Worm (Caenorhabditis elegans) whole organism, mixed stage, embryonic: ENCODE data around the gene F08G2.5.

Experiments
- M03D4.4 ChIP-seq: sonication (generic microtip); optimal IDR thresholded peaks from 2 replicates; lab custom pipeline; 2017; ENCODE audit warnings: mild to moderate bottlenecking, missing genetic modification characterization, missing compliant biosample characterization
- blmp-1 ChIP-seq: fragments of 150-350 bp; optimal IDR thresholded peaks from 2 replicates; lab custom pipeline; 2014; ENCODE audit warnings: missing biosample characterization, missing genetic modification characterization
- ceh-39 ChIP-seq: fragments of 150-350 bp; optimal IDR thresholded peaks from 2 replicates; lab custom pipeline; 2014; ENCODE audit warnings: missing biosample characterization, missing genetic modification characterization
- elt-1 ChIP-seq: sonication (generic microtip); optimal IDR thresholded peaks from 2 replicates; lab custom pipeline; 2017; ENCODE audit warnings: missing genetic modification characterization, mild to moderate bottlenecking, missing compliant biosample characterization, antibody characterized with exemption, moderate library complexity, borderline replicate concordance; ENCODE audit not compliant: insufficient read depth
- lsy-2 ChIP-seq: fragments of 150-350 bp; optimal IDR thresholded peaks from 2 replicates; lab custom pipeline; 2014; ENCODE audit warnings: missing biosample characterization, missing genetic modification characterization
- mep-1 ChIP-seq: fragments of 150-350 bp; optimal IDR thresholded peaks from 2 replicates; lab custom pipeline; 2017; ENCODE audit warnings: missing biosample characterization, missing genetic modification reagents, missing genetic modification characterization, inconsistent platforms
- nhr-12 ChIP-seq: fragments of 150-350 bp; optimal IDR thresholded peaks from 2 replicates; lab custom pipeline; 2014; ENCODE audit warnings: missing biosample characterization, missing genetic modification characterization
- nhr-28 ChIP-seq: fragments of 150-350 bp; optimal IDR thresholded peaks from 2 replicates; lab custom pipeline; 2014; ENCODE audit warnings: missing biosample characterization, missing genetic modification characterization
- nhr-76 ChIP-seq: sonication (generic microtip); optimal IDR thresholded peaks from 2 replicates; lab custom pipeline; 2017; ENCODE audit warnings: missing biosample characterization, missing genetic modification characterization
- unc-120 ChIP-seq: sonication (generic microtip); optimal IDR thresholded peaks from 2 replicates; lab custom pipeline; 2017; ENCODE audit warnings: missing genetic modification characterization, missing compliant biosample characterization; ENCODE audit not compliant: poor library complexity, severe bottlenecking
- unc-62 ChIP-seq: fragments of 150-350 bp; optimal IDR thresholded peaks from 2 replicates; lab custom pipeline; 2014; ENCODE audit warnings: missing biosample characterization, missing genetic modification reagents, missing genetic modification characterization
- zip-8 ChIP-seq: fragments of 150-350 bp; optimal IDR thresholded peaks from 2 replicates; lab custom pipeline; 2014; ENCODE audit warnings: missing biosample characterization, missing genetic modification characterization
- ztf-11 ChIP-seq: fragments of 150-350 bp; optimal IDR thresholded peaks from 2 replicates; lab custom pipeline; 2014; ENCODE audit warnings: missing biosample characterization, missing genetic modification characterization

ce11 chrII:13830255-13830654, 3.2 kb downstream of the F08G2.5 start, which contains the start of gene F08G2.4:
- no peak for TF ChIP-seq unc-62 (GFP tag; lab: Kevin White, UChicago)
- no peak for TF ChIP-seq unc-120 (tag; lab: Kevin White, UChicago)
- no peak for TF ChIP-seq nhr-12 (tag; lab: Kevin White, UChicago)
- no peak for TF ChIP-seq elt-1 (tag; lab: Kevin White, UChicago)
- TF ChIP-seq nhr-28 = no peak
- TF ChIP-seq M03D4.4 (tag; lab: Kevin White, UChicago) = no peak
- TF ChIP-seq blmp-1 (tag; lab: Kevin White, UChicago) = no peak
- TF ChIP-seq zip-8 (tag; lab: Kevin White, UChicago) = no peak
- TF ChIP-seq lsy-2 (tag; lab: Kevin White, UChicago) = no peak
- TF ChIP-seq nhr-76 (tag; lab: Kevin White, UChicago) = no peak
- TF ChIP-seq ceh-39 (tag; lab: Kevin White, UChicago) = no peak
- TF ChIP-seq mep-1 (tag; lab: Kevin White, UChicago) = no peak
- TF ChIP-seq ztf-11 (tag; lab: Kevin White, UChicago) = no peak
